Worm (Caenorhabditis elegans) whole organism, L4 larva: ENCODE measurements around the gene ptr-14.

ENCODE experiments used
- T20F7.1 ChIP-seq: fragments of 200-800 bp; sonication (Bioruptor generic); optimal IDR thresholded peaks from 2 replicates; lab custom pipeline; 2018; ENCODE audit warnings: mild to moderate bottlenecking, missing genetic modification characterization, missing compliant biosample characterization
- cey-2 ChIP-seq: sonication (generic microtip); optimal IDR thresholded peaks from 3 replicates; lab custom pipeline; 2017; ENCODE audit warnings: missing genetic modification characterization, mild to moderate bottlenecking, missing compliant biosample characterization, antibody characterized with exemption, borderline replicate concordance; ENCODE audit not compliant: insufficient read depth
- daf-12 ChIP-seq: fragments of 150-350 bp; optimal IDR thresholded peaks from 2 replicates; lab custom pipeline; 2014; ENCODE audit warnings: missing biosample characterization, missing genetic modification reagents, missing genetic modification characterization
- hlh-11 ChIP-seq: fragments of 200-800 bp; sonication (Bioruptor generic); optimal IDR thresholded peaks from 2 replicates; lab custom pipeline; 2018; ENCODE audit warnings: mild to moderate bottlenecking, missing genetic modification characterization, missing compliant biosample characterization
- lin-13 ChIP-seq: fragments of 150-350 bp; optimal IDR thresholded peaks from 2 replicates; lab custom pipeline; 2014; ENCODE audit warnings: missing biosample characterization, missing genetic modification reagents, missing genetic modification characterization
- lir-3 ChIP-seq: sonication (generic microtip); optimal IDR thresholded peaks from 2 replicates; lab custom pipeline; 2016; ENCODE audit warnings: mild to moderate bottlenecking, missing genetic modification characterization, missing compliant biosample characterization
- ztf-11 ChIP-seq: fragments of 150-350 bp; optimal IDR thresholded peaks from 2 replicates; lab custom pipeline; 2014; ENCODE audit warnings: missing biosample characterization, missing genetic modification characterization
- ztf-7 ChIP-seq: fragments of 150-350 bp; optimal IDR thresholded peaks from 2 replicates; lab custom pipeline; 2014; ENCODE audit warnings: missing biosample characterization, missing genetic modification characterization

ce11 chrIV:10609920-10610319, 5.3 kb upstream of the ptr-14 start:
- TF ChIP-seq cey-2 (tag; lab: Kevin White, UChicago): no peak
- no peak for TF ChIP-seq T20F7.1 (GFP tag; lab: Kevin White, UChicago)
- TF ChIP-seq ztf-11 (tag; lab: Kevin White, UChicago): no peak
- TF ChIP-seq daf-12 (tag; lab: Kevin White, UChicago): no peak
- TF ChIP-seq lin-13 (GFP tag; lab: Kevin White, UChicago): no peak
- no peak for TF ChIP-seq ztf-7 (tag; lab: Kevin White, UChicago)
- no peak for TF ChIP-seq lir-3 (tag; lab: Kevin White, UChicago)
- TF ChIP-seq hlh-11 (tag; lab: Kevin White, UChicago): no peak
